Worm (Caenorhabditis elegans) whole organism, L2 larva: ENCODE measurements around the gene Y38E10A.14.
"Not testable (repeated sequence)": the region's sequence is repeated elsewhere in the genome, so short reads cannot be mapped to it uniquely, and the experiment has no call there.

Source experiments
- C34F6.9 ChIP-seq: fragments of 150-350 bp; optimal IDR thresholded peaks from 2 replicates; lab custom pipeline; 2014; ENCODE audit warnings: missing biosample characterization, missing genetic modification characterization
- F13H6.1 ChIP-seq: sonication (generic microtip); optimal IDR thresholded peaks from 2 replicates; lab custom pipeline; 2016; ENCODE audit warnings: missing genetic modification characterization, missing compliant biosample characterization
- alr-1 ChIP-seq: fragments of 150-350 bp; optimal IDR thresholded peaks from 2 replicates; lab custom pipeline; 2014; ENCODE audit warnings: missing biosample characterization, missing genetic modification characterization
- aly-2 ChIP-seq: fragments of 150-350 bp; optimal IDR thresholded peaks from 2 replicates; lab custom pipeline; 2014; ENCODE audit warnings: missing biosample characterization, missing genetic modification characterization
- ama-1 ChIP-seq: fragments of 150-350 bp; optimal IDR thresholded peaks from 2 replicates; lab custom pipeline; 2018; ENCODE audit warnings: inconsistent platforms
- blmp-1 ChIP-seq: sonication (generic microtip); optimal IDR thresholded peaks from 2 replicates; lab custom pipeline; 2017; ENCODE audit warnings: missing genetic modification characterization, mild to moderate bottlenecking, missing compliant biosample characterization, antibody characterized with exemption, moderate library complexity; ENCODE audit not compliant: insufficient read depth
- ceh-16 ChIP-seq: fragments of 150-350 bp; optimal IDR thresholded peaks from 2 replicates; lab custom pipeline; 2014; ENCODE audit warnings: missing biosample characterization, missing genetic modification characterization
- ceh-82 ChIP-seq: fragments of 150-350 bp; optimal IDR thresholded peaks from 2 replicates; lab custom pipeline; 2014; ENCODE audit warnings: missing biosample characterization, missing genetic modification characterization
- crh-2 ChIP-seq: sonication (generic microtip); optimal IDR thresholded peaks from 2 replicates; lab custom pipeline; 2017; ENCODE audit warnings: missing biosample characterization, missing genetic modification characterization
- dmd-4 ChIP-seq: sonication (generic microtip); optimal IDR thresholded peaks from 2 replicates; lab custom pipeline; 2017; ENCODE audit warnings: missing biosample characterization, missing genetic modification characterization
- egl-27 ChIP-seq: sonication (generic microtip); optimal IDR thresholded peaks from 3 replicates; lab custom pipeline; 2017; ENCODE audit warnings: missing biosample characterization, missing genetic modification reagents, missing genetic modification characterization
- fos-1 ChIP-seq: fragments of 150-350 bp; optimal IDR thresholded peaks from 2 replicates; lab custom pipeline; 2014; ENCODE audit warnings: missing biosample characterization, missing genetic modification characterization
- lin-11 ChIP-seq: fragments of 150-350 bp; sonication (generic microtip); optimal IDR thresholded peaks from 2 replicates; lab custom pipeline; 2014; ENCODE audit warnings: missing biosample characterization, missing genetic modification characterization, inconsistent platforms, mixed read lengths
- lin-13 ChIP-seq: fragments of 150-350 bp; optimal IDR thresholded peaks from 2 replicates; lab custom pipeline; 2014; ENCODE audit warnings: missing biosample characterization, missing genetic modification reagents, missing genetic modification characterization
- lin-39 ChIP-seq: fragments of 150-350 bp; optimal IDR thresholded peaks from 2 replicates; lab custom pipeline; 2014; ENCODE audit warnings: missing biosample characterization, missing genetic modification reagents, missing genetic modification characterization
- lsy-2 ChIP-seq, 2 experiments: fragments of 150-350 bp in 1 of 2; sonication (generic microtip) in 1 of 2; optimal IDR thresholded peaks; 2 replicates each; lab custom pipeline; 2014 to 2017; ENCODE audit warnings: missing biosample characterization in 2 of 2, missing genetic modification characterization in 2 of 2
- mbf-1 ChIP-seq: sonication (generic microtip); optimal IDR thresholded peaks from 2 replicates; lab custom pipeline; 2017; ENCODE audit warnings: missing biosample characterization, missing genetic modification characterization
- mdl-1 ChIP-seq, 2 experiments: fragments of 150-350 bp in 1 of 2; sonication (generic microtip) in 1 of 2; optimal IDR thresholded peaks; 2 replicates each; lab custom pipeline; 2017; ENCODE audit warnings: missing biosample characterization in 2 of 2, missing genetic modification characterization in 2 of 2
- nhr-10 ChIP-seq: sonication (generic microtip); optimal IDR thresholded peaks from 2 replicates; lab custom pipeline; 2017; ENCODE audit warnings: missing biosample characterization, missing genetic modification characterization
- nhr-11 ChIP-seq: fragments of 150-350 bp; optimal IDR thresholded peaks from 2 replicates; lab custom pipeline; 2014; ENCODE audit warnings: missing biosample characterization, missing genetic modification characterization
- nhr-12 ChIP-seq: fragments of 150-350 bp; optimal IDR thresholded peaks from 2 replicates; lab custom pipeline; 2014; ENCODE audit warnings: missing biosample characterization, missing genetic modification characterization
- nhr-129 ChIP-seq: fragments of 150-350 bp; optimal IDR thresholded peaks from 2 replicates; lab custom pipeline; 2014; ENCODE audit warnings: missing biosample characterization, missing genetic modification characterization
- nhr-21 ChIP-seq: fragments of 150-350 bp; optimal IDR thresholded peaks from 2 replicates; lab custom pipeline; 2014; ENCODE audit warnings: missing biosample characterization, missing genetic modification characterization
- nhr-23 ChIP-seq: fragments of 150-350 bp; optimal IDR thresholded peaks from 2 replicates; lab custom pipeline; 2014; ENCODE audit warnings: missing biosample characterization, missing genetic modification reagents, missing genetic modification characterization
- nhr-237 ChIP-seq: fragments of 150-350 bp; optimal IDR thresholded peaks from 2 replicates; lab custom pipeline; 2014; ENCODE audit warnings: missing biosample characterization, missing genetic modification characterization
- nhr-6 ChIP-seq: fragments of 150-350 bp; optimal IDR thresholded peaks from 2 replicates; lab custom pipeline; 2014; ENCODE audit warnings: missing biosample characterization, missing genetic modification characterization
- nhr-77 ChIP-seq: fragments of 150-350 bp; optimal IDR thresholded peaks from 2 replicates; lab custom pipeline; 2014; ENCODE audit warnings: missing biosample characterization, missing genetic modification characterization
- peb-1 ChIP-seq: fragments of 150-350 bp; optimal IDR thresholded peaks from 2 replicates; lab custom pipeline; 2014; ENCODE audit warnings: missing biosample characterization, missing genetic modification characterization
- skn-1 ChIP-seq: sonication (generic microtip); optimal IDR thresholded peaks from 2 replicates; lab custom pipeline; 2017; ENCODE audit warnings: missing biosample characterization, missing genetic modification characterization
- sma-3 ChIP-seq: sonication (generic microtip); optimal IDR thresholded peaks from 2 replicates; lab custom pipeline; 2016; ENCODE audit warnings: missing genetic modification reagents, missing genetic modification characterization, missing compliant biosample characterization
- snpc-4 ChIP-seq: fragments of 150-350 bp; optimal IDR thresholded peaks from 2 replicates; lab custom pipeline; 2014; ENCODE audit warnings: missing biosample characterization, missing genetic modification characterization
- unc-39 ChIP-seq: fragments of 150-350 bp; optimal IDR thresholded peaks from 2 replicates; lab custom pipeline; 2014; ENCODE audit warnings: missing biosample characterization, missing genetic modification characterization
- unc-55 ChIP-seq: fragments of 150-350 bp; sonication (generic microtip); optimal IDR thresholded peaks from 3 replicates; lab custom pipeline; 2014; ENCODE audit warnings: missing biosample characterization, missing genetic modification reagents, missing genetic modification characterization
- unc-62 ChIP-seq: fragments of 150-350 bp; optimal IDR thresholded peaks from 2 replicates; lab custom pipeline; 2014; ENCODE audit warnings: missing biosample characterization, missing genetic modification reagents, missing genetic modification characterization
- zag-1 ChIP-seq: fragments of 150-350 bp; optimal IDR thresholded peaks from 2 replicates; lab custom pipeline; 2014; ENCODE audit warnings: missing biosample characterization, missing genetic modification characterization
- ztf-11 ChIP-seq: sonication (generic microtip); optimal IDR thresholded peaks from 2 replicates; lab custom pipeline; 2017; ENCODE audit warnings: missing biosample characterization, missing genetic modification characterization

Gene Y38E10A.14

DNA sequence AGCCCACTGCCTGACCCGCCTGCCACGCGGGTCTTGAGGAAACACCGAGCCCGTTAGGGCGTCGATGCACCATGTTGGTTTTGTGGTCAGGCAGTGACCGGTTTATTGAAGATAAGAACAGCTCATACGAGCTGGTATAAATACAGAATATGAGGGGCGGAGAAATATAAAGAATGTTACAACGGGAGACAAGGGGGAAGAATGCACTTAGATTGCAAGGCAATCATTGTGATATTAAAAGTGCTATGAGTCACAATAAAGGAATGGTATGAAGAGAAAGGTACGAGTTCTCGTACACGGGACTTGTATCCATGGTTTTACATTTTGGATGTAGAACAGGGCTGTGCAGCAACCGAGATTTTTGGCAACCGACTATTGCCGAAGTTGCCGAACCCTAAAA is at the start of gene Y38E10A.14:
Y38E10A.14 (minus strand) TSS at position 101 of the 400 bp plus-strand sequence.
- TF ChIP-seq fos-1, nhr-77, lin-11 (tag; lab: Kevin White, UChicago): not testable (repeated sequence)

DNA sequence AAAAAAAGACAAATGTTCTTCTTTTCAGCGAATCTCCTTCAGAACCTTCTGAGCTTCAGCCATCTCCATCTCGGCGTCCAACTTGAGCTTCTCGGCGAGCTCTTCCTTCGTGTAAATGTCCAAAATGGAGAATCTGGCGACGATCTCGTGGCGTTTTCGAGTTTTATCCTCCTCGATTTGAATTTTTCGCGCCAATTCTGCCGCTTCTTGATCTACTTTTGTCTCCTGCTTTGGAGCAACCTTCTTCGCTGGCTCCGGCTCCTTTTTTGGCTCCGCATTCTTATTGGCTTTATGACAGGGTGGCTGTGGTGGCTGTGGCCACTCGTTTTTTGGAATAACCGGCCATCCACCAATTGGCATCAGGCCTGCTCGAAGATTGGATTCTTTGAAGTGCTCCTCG is 49.0 kb upstream of the Y38E10A.14 start:
- TF ChIP-seq lin-13 (GFP tag; lab: Kevin White, UChicago) = no peak
- TF ChIP-seq blmp-1 (tag; lab: Kevin White, UChicago) = no peak
- TF ChIP-seq lin-11 (tag; lab: Kevin White, UChicago) = no peak
- no peak for TF ChIP-seq unc-39 (tag; lab: Kevin White, UChicago)
- no peak for TF ChIP-seq lsy-2 (tag; optimal IDR thresholded peaks at IDR 0.05; lab: Kevin White, UChicago)

DNA sequence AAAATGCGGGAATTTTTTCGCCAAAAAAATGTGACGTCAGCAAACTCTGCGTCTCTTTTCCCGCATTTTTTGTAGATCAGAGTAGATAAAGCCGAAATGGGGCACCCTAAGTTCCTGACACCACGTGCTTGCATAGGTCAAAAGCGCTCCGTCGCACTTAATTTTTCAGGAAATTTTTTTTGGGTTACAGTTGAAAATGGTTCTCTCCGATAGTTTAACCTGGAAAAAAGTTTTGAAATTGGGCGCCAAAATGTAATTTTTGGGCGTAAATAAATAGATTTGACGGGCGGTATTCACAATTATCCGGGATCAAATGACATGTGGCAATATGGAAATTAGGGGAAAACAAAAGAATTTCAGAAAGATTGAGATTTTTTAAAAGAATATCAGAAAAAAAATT is 48.2 kb upstream of the Y38E10A.14 start:
- TF ChIP-seq mdl-1 (tag; optimal IDR thresholded peaks at IDR 0.05; lab: Kevin White, UChicago) (no peak), sma-3 (no peak), snpc-4 (tag; lab: Kevin White, UChicago) (no peak), lin-39 (tag; lab: Kevin White, UChicago) (no peak), F13H6.1 (tag; lab: Kevin White, UChicago) (no peak), nhr-237 (tag; lab: Kevin White, UChicago) (no peak), blmp-1 (tag; lab: Kevin White, UChicago) (no peak), egl-27 (no peak), ceh-82 (tag; lab: Kevin White, UChicago) (no peak), nhr-6 (tag; lab: Kevin White, UChicago) (no peak)

DNA sequence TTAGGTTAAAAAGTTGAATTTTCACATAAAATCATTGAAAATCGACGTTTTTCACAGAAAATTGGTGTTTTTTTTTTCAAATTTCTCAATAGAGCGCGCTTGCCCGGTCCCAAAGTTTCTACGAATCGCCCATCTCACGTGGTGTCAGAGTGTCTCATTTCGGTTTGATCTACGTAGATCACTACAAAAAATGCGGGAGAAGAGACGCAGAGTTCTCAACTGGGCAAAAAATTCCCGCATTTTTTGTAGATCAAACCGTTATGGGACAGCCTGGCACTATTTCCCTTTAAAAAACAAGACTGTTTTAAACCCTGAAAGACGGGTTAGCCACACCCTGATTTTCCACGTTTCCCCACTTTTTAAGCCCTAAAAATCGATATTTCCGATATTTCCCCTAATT is 47.6 kb upstream of the Y38E10A.14 start:
- TF ChIP-seq crh-2 (tag; lab: Kevin White, UChicago) = no peak
- no peak for TF ChIP-seq C34F6.9 (tag; lab: Kevin White, UChicago)
- TF ChIP-seq unc-39 (tag; lab: Kevin White, UChicago) = no peak
- TF ChIP-seq skn-1 (tag; lab: Kevin White, UChicago) = no peak
- no peak for TF ChIP-seq fos-1 (tag; lab: Kevin White, UChicago)
- TF ChIP-seq zag-1 = no peak
- TF ChIP-seq nhr-12 (tag; lab: Kevin White, UChicago) = no peak
- TF ChIP-seq nhr-10 = no peak
- no peak for TF ChIP-seq nhr-21
- no peak for TF ChIP-seq peb-1
- no peak for TF ChIP-seq alr-1 (tag; lab: Kevin White, UChicago)
- TF ChIP-seq blmp-1 (tag; lab: Kevin White, UChicago) = no peak
- TF ChIP-seq, all 48 proteins: peak for 0

DNA sequence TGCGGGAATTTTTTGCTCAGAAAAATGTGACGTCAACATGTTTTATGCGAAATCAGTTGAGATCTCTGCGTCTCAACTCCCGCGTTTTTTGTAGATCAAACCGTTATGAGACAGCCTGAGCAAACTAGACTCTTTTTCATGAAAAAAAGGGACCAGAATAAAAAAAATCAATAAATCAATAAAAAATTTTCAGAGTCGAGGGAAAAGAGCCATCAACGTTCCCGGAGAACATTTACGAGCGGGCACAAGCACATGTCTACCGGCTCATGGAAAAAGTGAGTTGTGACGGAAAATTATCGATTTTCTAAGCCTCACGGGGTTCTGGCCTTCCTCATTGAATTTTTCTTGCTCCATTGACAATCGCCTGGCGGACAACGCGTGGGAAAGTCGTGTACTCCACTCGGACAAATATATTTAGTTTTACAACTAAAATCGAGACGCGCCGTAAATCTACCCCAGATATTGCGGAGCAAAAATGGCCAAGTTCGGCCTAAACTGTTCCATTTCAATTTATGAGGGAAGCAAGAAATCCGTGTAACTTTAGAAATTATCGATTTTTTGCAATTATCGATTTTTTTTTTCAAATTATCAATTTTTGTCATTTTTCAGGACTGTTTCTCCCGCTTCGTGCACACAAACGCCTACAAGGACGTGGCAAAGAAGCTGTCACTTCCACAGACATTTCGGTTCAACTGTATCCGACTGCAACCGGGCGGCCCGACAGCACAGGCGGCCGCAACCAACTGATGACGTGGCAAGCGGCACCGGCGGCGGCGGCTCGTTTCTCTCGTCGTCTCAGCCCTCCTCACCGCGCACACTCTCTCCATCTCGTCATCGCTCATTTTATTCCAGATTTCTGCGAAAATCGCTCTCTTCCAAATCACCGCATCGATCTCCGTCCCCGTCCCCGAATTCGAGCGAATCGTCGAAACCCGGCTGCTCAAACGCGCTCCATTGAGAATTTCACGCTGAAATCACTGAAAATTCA is 46.8 kb upstream of the Y38E10A.14 start:
- TF ChIP-seq mbf-1 (tag; lab: Kevin White, UChicago) = no peak
- no peak for TF ChIP-seq nhr-129 (tag; lab: Kevin White, UChicago)
- no peak for TF ChIP-seq nhr-77 (tag; lab: Kevin White, UChicago)
- TF ChIP-seq ceh-82 (tag; lab: Kevin White, UChicago) = no peak
- TF ChIP-seq ztf-11 = no peak
- no peak for TF ChIP-seq ceh-16
- no peak for TF ChIP-seq aly-2 (tag; lab: Kevin White, UChicago)
- TF ChIP-seq unc-55 (GFP tag; lab: Kevin White, UChicago) = no peak

DNA sequence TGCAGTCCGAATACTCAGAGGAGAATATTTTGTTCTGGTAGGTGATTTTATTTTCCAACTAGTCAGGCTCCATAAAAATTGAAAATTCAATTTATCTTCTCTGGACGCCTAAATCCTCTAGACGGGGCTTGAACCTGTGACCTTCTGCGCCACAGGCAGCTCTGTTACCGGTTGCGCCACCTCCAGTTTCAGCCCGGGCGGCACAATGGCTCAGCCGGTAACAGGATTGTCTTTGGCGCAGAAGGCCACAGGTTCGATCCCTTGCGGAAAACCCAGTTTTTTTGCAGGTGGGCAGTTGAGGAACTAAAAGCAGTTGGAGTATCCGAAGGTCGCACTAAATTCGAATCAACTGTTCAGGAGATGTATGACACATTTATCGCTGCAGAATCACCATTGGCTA is 45.5 kb upstream of the Y38E10A.14 start:
- TF ChIP-seq nhr-77 (tag; lab: Kevin White, UChicago) = no peak
- TF ChIP-seq F13H6.1 (tag; lab: Kevin White, UChicago) = no peak
- no peak for TF ChIP-seq nhr-11 (tag; lab: Kevin White, UChicago)
- TF ChIP-seq lin-39 (tag; lab: Kevin White, UChicago) = no peak
- TF ChIP-seq nhr-12 (tag; lab: Kevin White, UChicago) = no peak
- no peak for TF ChIP-seq unc-62 (GFP tag; lab: Kevin White, UChicago)
- TF ChIP-seq sma-3 = no peak
- no peak for TF ChIP-seq dmd-4
- TF ChIP-seq fos-1 (tag; lab: Kevin White, UChicago) = no peak
- TF ChIP-seq unc-39 (tag; lab: Kevin White, UChicago) = no peak
- no peak for TF ChIP-seq mdl-1 (tag; optimal IDR thresholded peaks at IDR 0.05; lab: Kevin White, UChicago)
- no peak for TF ChIP-seq lin-11 (tag; lab: Kevin White, UChicago)
- TF ChIP-seq aly-2 (tag; lab: Kevin White, UChicago) = no peak
- TF ChIP-seq ceh-82 (tag; lab: Kevin White, UChicago) = no peak
- TF ChIP-seq alr-1 (tag; lab: Kevin White, UChicago) = no peak
- no peak for TF ChIP-seq ama-1 (lab: Kevin White, UChicago)
- TF ChIP-seq mbf-1 (tag; lab: Kevin White, UChicago) = no peak
- no peak for TF ChIP-seq nhr-23 (tag; lab: Kevin White, UChicago)
